Fruit fly (Drosophila melanogaster): ENCODE measurements around the gene CG5376.

Gene CG5376

DNA sequence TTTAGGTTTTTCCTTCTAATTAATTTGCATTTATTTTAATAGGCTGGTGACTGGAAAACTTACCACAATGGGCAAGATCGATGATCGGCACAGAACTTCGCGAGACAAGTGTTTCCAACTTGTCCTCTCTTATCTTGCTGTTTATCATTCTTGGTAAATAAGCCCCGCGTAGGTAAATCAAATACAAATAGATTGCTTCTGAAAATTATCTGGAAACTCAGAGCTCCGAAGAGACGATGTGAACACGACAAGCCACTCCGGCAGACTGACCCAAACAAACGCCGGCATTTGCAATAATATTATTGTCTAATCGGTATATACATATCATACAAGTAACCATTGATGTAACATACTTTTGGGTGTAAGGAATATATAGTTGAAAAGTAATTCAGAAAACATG lies 41.5 kb upstream of the CG5376 start, which contains the start of gene CG33099 (continued):
- TF ChIP-seq CG10669 (GFP tag; optimal IDR thresholded peaks at IDR 0.05), result peak; percentile 19
- TF ChIP-seq net (GFP tag; optimal IDR thresholded peaks at IDR 0.05), result peak; percentile 3
- TF ChIP-seq Sox102F (GFP tag; optimal IDR thresholded peaks at IDR 0.05), result no peak
- no peak for TF ChIP-seq CG10631 (GFP tag; optimal IDR thresholded peaks at IDR 0.05)
- no peak for TF ChIP-seq CG11294 (GFP tag; IDR thresholded peaks at IDR 0.05)
- peak in 1 of 2 experiments; percentile 26 for TF ChIP-seq ss (GFP tag; optimal IDR thresholded peaks at IDR 0.05)
- TF ChIP-seq Hr38 (GFP tag; optimal IDR thresholded peaks at IDR 0.05), result no peak
- TF ChIP-seq eg (GFP tag; IDR thresholded peaks at IDR 0.05), result peak; percentile 19; the same call in 2 of the 3 replicates
- no peak for TF ChIP-seq CG16779 (tag; optimal IDR thresholded peaks at IDR 0.05)
- TF ChIP-seq fd59A (GFP tag; optimal IDR thresholded peaks at IDR 0.05), result no peak
- peak; percentile 55 for TF ChIP-seq CG6163 (GFP tag; IDR thresholded peaks at IDR 0.05)
- TF ChIP-seq CG31627 (GFP tag; optimal IDR thresholded peaks at IDR 0.05), result no peak
- TF ChIP-seq Hr4 (GFP tag; optimal IDR thresholded peaks at IDR 0.05), result no peak
- no peak for TF ChIP-seq Ets96B (tag; optimal IDR thresholded peaks at IDR 0.05)
- no peak for TF ChIP-seq CG6808 (GFP tag; optimal IDR thresholded peaks at IDR 0.05)
- TF ChIP-seq Sox15 (GFP tag; optimal IDR thresholded peaks at IDR 0.05), result no peak
- no peak for TF ChIP-seq topi (GFP tag; optimal IDR thresholded peaks at IDR 0.05)
- TF ChIP-seq CG32006 (GFP tag; optimal IDR thresholded peaks at IDR 0.05), result no peak
- TF ChIP-seq CG6792 (GFP tag; optimal IDR thresholded peaks at IDR 0.05), result peak; percentile 0
- no peak for TF ChIP-seq salr (GFP tag; optimal IDR thresholded peaks at IDR 0.05)
- TF ChIP-seq dsx (GFP tag; optimal IDR thresholded peaks at IDR 0.05; ENCODE audit: poor library complexity, severe bottlenecking), result no peak
- no peak for TF ChIP-seq CG34406 (GFP tag; optimal IDR thresholded peaks at IDR 0.05)
- TF ChIP-seq CG7368 (GFP tag; optimal IDR thresholded peaks at IDR 0.05), result peak; percentile 6
- TF ChIP-seq lz (GFP tag; optimal IDR thresholded peaks at IDR 0.05), result no peak
- peak; percentile 20 for TF ChIP-seq OdsH (GFP tag; optimal IDR thresholded peaks at IDR 0.05)
- peak; percentile 82 for TF ChIP-seq vri (GFP tag; optimal IDR thresholded peaks at IDR 0.05)
- TF ChIP-seq CG11902 (GFP tag; optimal IDR thresholded peaks at IDR 0.05), result no peak
- no peak for TF ChIP-seq fd85E (GFP tag; optimal IDR thresholded peaks at IDR 0.05)
- no peak for TF ChIP-seq spab (GFP tag; optimal IDR thresholded peaks at IDR 0.05)
- no peak for TF ChIP-seq CG1621 (tag; optimal IDR thresholded peaks at IDR 0.05)
- TF ChIP-seq achi (GFP tag; optimal IDR thresholded peaks at IDR 0.05), result no peak
- peak; percentile 80 for TF ChIP-seq Eip78C (GFP tag)
- peak; percentile 25; the same call in 1 of the 2 replicates for TF ChIP-seq Gug (GFP tag; IDR thresholded peaks at IDR 0.05)
- peak; percentile 97 for TF ChIP-seq fkh (GFP tag; optimal IDR thresholded peaks at IDR 0.05)

DNA sequence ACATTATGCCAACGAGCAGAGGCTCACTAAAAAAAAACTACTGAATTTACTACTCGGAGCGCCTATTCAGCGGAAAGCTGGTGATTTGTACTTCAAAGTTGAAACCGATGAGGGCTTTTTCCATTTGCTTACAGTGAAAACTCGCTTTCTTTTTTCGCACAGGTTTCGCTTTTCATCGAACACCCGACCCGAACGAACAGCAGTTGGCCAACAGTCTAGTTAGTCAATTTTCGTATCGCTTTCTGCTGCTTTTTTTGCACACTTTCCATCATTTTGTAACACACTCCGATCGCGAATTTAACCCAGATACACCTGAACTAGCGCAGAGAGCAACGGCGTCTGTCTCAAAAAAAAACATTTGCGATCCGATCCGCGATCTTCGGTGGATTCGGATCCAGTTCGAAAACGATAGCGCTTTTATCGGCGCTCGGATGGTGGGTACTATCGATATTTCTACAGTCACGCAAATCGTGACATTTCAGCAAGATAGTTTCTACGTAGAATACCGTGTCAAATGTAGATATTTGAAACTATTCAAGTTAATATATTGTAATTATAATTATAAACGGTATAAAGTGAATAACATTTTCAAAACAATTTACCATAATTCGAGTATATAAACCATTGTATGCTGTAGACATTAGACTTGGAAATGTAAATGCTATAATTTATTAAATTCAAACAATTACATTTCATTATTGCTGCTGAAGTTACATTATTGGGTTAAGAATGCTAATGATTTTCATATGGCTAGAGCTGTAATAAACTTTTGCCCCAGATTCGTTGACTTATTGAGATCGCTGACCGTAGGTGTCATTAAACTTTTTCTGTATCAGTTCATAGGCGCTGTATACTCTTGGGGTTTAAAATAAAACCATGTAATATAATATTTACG lies 39.8 kb upstream of the CG5376 start, which contains the start of gene CG5346:
TSS of gene CG5346 (minus strand) at position 400 of the 895 bp plus-strand sequence.
- TF ChIP-seq CG6276 (GFP tag; optimal IDR thresholded peaks at IDR 0.05) (peak; percentile 43), CG11294 (GFP tag; IDR thresholded peaks at IDR 0.05) (no peak), fd85E (GFP tag; optimal IDR thresholded peaks at IDR 0.05) (no peak), CG16779 (tag; optimal IDR thresholded peaks at IDR 0.05) (peak; percentile 37), Eip75B (GFP tag; optimal IDR thresholded peaks at IDR 0.05) (peak; percentile 8), CG6808 (GFP tag; optimal IDR thresholded peaks at IDR 0.05) (no peak), CG4318 (GFP tag; optimal IDR thresholded peaks at IDR 0.05) (no peak), svp (GFP tag) (peak; percentile 69), CG32006 (GFP tag; optimal IDR thresholded peaks at IDR 0.05) (no peak), Met (GFP tag; optimal IDR thresholded peaks at IDR 0.05) (no peak), esn (GFP tag; optimal IDR thresholded peaks at IDR 0.05) (peak; percentile 5), CG6163 (GFP tag; IDR thresholded peaks at IDR 0.05) (peak; percentile 62; the same call in 1 of the 3 replicates), Smox (GFP tag; optimal IDR thresholded peaks at IDR 0.05) (no peak), Hr39 (GFP tag; optimal IDR thresholded peaks at IDR 0.05) (no peak), Sox14 (GFP tag; optimal IDR thresholded peaks at IDR 0.05) (no peak), topi (GFP tag; optimal IDR thresholded peaks at IDR 0.05) (no peak), CG6854 (GFP tag; optimal IDR thresholded peaks at IDR 0.05) (peak; percentile 20), CG10631 (GFP tag; optimal IDR thresholded peaks at IDR 0.05) (no peak), Blimp-1 (GFP tag; optimal IDR thresholded peaks at IDR 0.05) (peak; percentile 27), salr (GFP tag; optimal IDR thresholded peaks at IDR 0.05) (no peak), net (GFP tag; optimal IDR thresholded peaks at IDR 0.05) (peak; percentile 3), vri (GFP tag; optimal IDR thresholded peaks at IDR 0.05) (no peak), CG15336 (GFP tag; IDR thresholded peaks at IDR 0.05) (no peak; the same call in 1 of the 2 replicates), pdm3 (GFP tag; optimal IDR thresholded peaks at IDR 0.05) (no peak), achi (GFP tag; optimal IDR thresholded peaks at IDR 0.05) (peak; percentile 34), OdsH (GFP tag; optimal IDR thresholded peaks at IDR 0.05) (no peak), Ets21C (GFP tag; optimal IDR thresholded peaks at IDR 0.05) (no peak), CG7368 (GFP tag; optimal IDR thresholded peaks at IDR 0.05) (no peak)
